Fruit fly (Drosophila melanogaster): ENCODE data around the gene GNBP2.

- peak; percentile 37 to 46 for TF ChIP-seq CTCF (optimal IDR thresholded peaks at IDR 0.05)
- TF ChIP-seq CG8478 (optimal IDR thresholded peaks at IDR 0.05), result no peak
Measured at dm6 chr3L:18672986-18673633, 2.1 kb downstream of the GNBP2 start, which contains the start of gene Capr.

Measured in S2 (cell line).